Worm (Caenorhabditis elegans): ENCODE measurements around the gene scl-25.

ce11 chrV:17258244-17258643 is 32.8 kb downstream of the scl-25 start:
- TF ChIP-seq zag-1 (tag; optimal IDR thresholded peaks at IDR 0.05) (no peak), aly-2 (tag; optimal IDR thresholded peaks at IDR 0.05) (no peak), unc-39 (tag; optimal IDR thresholded peaks at IDR 0.05) (no peak), elt-3 (tag; optimal IDR thresholded peaks at IDR 0.05) (no peak), fos-1 (tag; optimal IDR thresholded peaks at IDR 0.05) (peak; percentile 72), mdl-1 (tag; optimal IDR thresholded peaks at IDR 0.05) (no peak)
